Fruit fly (Drosophila melanogaster) whole organism, prepupa: ENCODE measurements around the gene Mal-B1.
A peak's percentile ranks its signal among the peaks of the same experiment; 100 is the strongest.

Experiments used
- CG10631 ChIP-seq: fragments of 200-800 bp; sonication (Bioruptor generic); optimal IDR thresholded peaks from 2 replicates; lab custom pipeline; 2016; ENCODE audit warnings: missing biosample characterization, missing genetic modification characterization
- CG10669 ChIP-seq: fragments of 200-800 bp; sonication (Bioruptor generic); optimal IDR thresholded peaks from 3 replicates; lab custom pipeline; 2018; ENCODE audit warnings: missing biosample characterization, mild to moderate bottlenecking, missing genetic modification characterization, moderate library complexity
- CG11294 ChIP-seq: fragments of 200-800 bp; sonication (Bioruptor generic); IDR thresholded peaks from 2 replicates; pipeline ENCODE4 v1.3.6; 2022; ENCODE audit warnings: missing biosample characterization, missing genetic modification characterization
- CG11762 ChIP-seq: fragments of 200-800 bp; sonication (Bioruptor generic); optimal IDR thresholded peaks from 3 replicates; lab custom pipeline; 2016; ENCODE audit warnings: missing biosample characterization, missing genetic modification characterization; ENCODE audit not compliant: insufficient read depth
- CG11902 ChIP-seq: fragments of 200-800 bp; sonication (Bioruptor generic); optimal IDR thresholded peaks from 3 replicates; lab custom pipeline; 2016; ENCODE audit warnings: missing biosample characterization, missing genetic modification characterization
- CG15336 ChIP-seq: fragments of 200-800 bp; sonication (Bioruptor generic); IDR thresholded peaks from 2 replicates; pipeline ENCODE4 v1.3.6; 2022; ENCODE audit warnings: missing biosample characterization, missing genetic modification characterization
- CG1621 ChIP-seq: fragments of 200-800 bp; sonication (Bioruptor generic); optimal IDR thresholded peaks from 3 replicates; lab custom pipeline; 2018; ENCODE audit warnings: missing biosample characterization, mild to moderate bottlenecking, missing genetic modification characterization
- CG16779 ChIP-seq: fragments of 200-800 bp; sonication (Bioruptor generic); optimal IDR thresholded peaks from 3 replicates; lab custom pipeline; 2017; ENCODE audit warnings: missing biosample characterization, mild to moderate bottlenecking, missing genetic modification characterization
- CG31627 ChIP-seq: fragments of 200-800 bp; sonication (Bioruptor generic); optimal IDR thresholded peaks from 3 replicates; lab custom pipeline; 2016; ENCODE audit warnings: missing biosample characterization, missing genetic modification characterization
- CG32006 ChIP-seq: fragments of 200-800 bp; sonication (Bioruptor generic); optimal IDR thresholded peaks from 3 replicates; lab custom pipeline; 2017; ENCODE audit warnings: missing biosample characterization, mild to moderate bottlenecking, missing genetic modification characterization
- CG34406 ChIP-seq: fragments of 200-800 bp; sonication (Bioruptor generic); optimal IDR thresholded peaks from 3 replicates; lab custom pipeline; 2016; ENCODE audit warnings: missing biosample characterization, missing genetic modification characterization
- CG6163 ChIP-seq: fragments of 200-800 bp; sonication (Bioruptor generic); IDR thresholded peaks from 3 replicates; pipeline ENCODE4 v1.3.6; 2022; ENCODE audit warnings: missing biosample characterization, missing genetic modification characterization
- CG6276 ChIP-seq: fragments of 200-800 bp; sonication (Bioruptor generic); optimal IDR thresholded peaks from 2 replicates; lab custom pipeline; 2017; ENCODE audit warnings: missing biosample characterization, mild to moderate bottlenecking, missing genetic modification characterization
- CG7368 ChIP-seq: fragments of 200-800 bp; sonication (Bioruptor generic); optimal IDR thresholded peaks from 3 replicates; lab custom pipeline; 2016; ENCODE audit warnings: missing biosample characterization, missing genetic modification characterization
- CG8119 ChIP-seq: fragments of 200-800 bp; sonication (Bioruptor generic); IDR thresholded peaks from 3 replicates; pipeline ENCODE4 v1.3.6; 2022; ENCODE audit warnings: missing biosample characterization, missing genetic modification characterization
- CG8319 ChIP-seq: fragments of 200-800 bp; sonication (Bioruptor generic); optimal IDR thresholded peaks from 3 replicates; lab custom pipeline; 2016; ENCODE audit warnings: missing biosample characterization, missing genetic modification characterization
- CG8632 ChIP-seq: fragments of 200-800 bp; sonication (Bioruptor generic); optimal IDR thresholded peaks from 3 replicates; lab custom pipeline; 2016; ENCODE audit warnings: missing biosample characterization, missing genetic modification characterization
- CG9139 ChIP-seq: fragments of 200-800 bp; sonication (Bioruptor generic); optimal IDR thresholded peaks from 3 replicates; lab custom pipeline; 2017; ENCODE audit warnings: missing biosample characterization, mild to moderate bottlenecking, missing genetic modification characterization
- Eip75B ChIP-seq: fragments of 200-800 bp; sonication (Bioruptor generic); optimal IDR thresholded peaks from 3 replicates; lab custom pipeline; 2016; ENCODE audit warnings: missing biosample characterization, missing genetic modification characterization
- Eip93F ChIP-seq: fragments of 200-800 bp; sonication (Bioruptor generic); optimal IDR thresholded peaks from 2 replicates; lab custom pipeline; 2016; ENCODE audit warnings: missing biosample characterization, mild to moderate bottlenecking, missing genetic modification characterization
- Ets21C ChIP-seq: fragments of 200-800 bp; sonication (Bioruptor generic); optimal IDR thresholded peaks from 3 replicates; lab custom pipeline; 2016; ENCODE audit warnings: missing biosample characterization, missing genetic modification characterization
- Gug ChIP-seq: fragments of 200-800 bp; sonication (Bioruptor generic); IDR thresholded peaks from 2 replicates; pipeline ENCODE4 v1.3.6; 2022; ENCODE audit warnings: missing biosample characterization, missing genetic modification characterization
- Hr4 ChIP-seq: fragments of 200-800 bp; sonication (Bioruptor generic); optimal IDR thresholded peaks from 3 replicates; lab custom pipeline; 2016; ENCODE audit warnings: missing biosample characterization, missing genetic modification characterization
- Lpt ChIP-seq: fragments of 200-800 bp; sonication (Bioruptor generic); optimal IDR thresholded peaks from 3 replicates; lab custom pipeline; 2016; ENCODE audit warnings: missing biosample characterization, missing genetic modification characterization
- Met ChIP-seq: fragments of 200-800 bp; sonication (Bioruptor generic); optimal IDR thresholded peaks from 3 replicates; lab custom pipeline; 2016; ENCODE audit warnings: missing biosample characterization, missing genetic modification characterization
- OdsH ChIP-seq: fragments of 200-800 bp; sonication (Bioruptor generic); optimal IDR thresholded peaks from 3 replicates; lab custom pipeline; 2016; ENCODE audit warnings: missing biosample characterization, missing genetic modification characterization
- Smox ChIP-seq: fragments of 200-800 bp; sonication (Bioruptor generic); optimal IDR thresholded peaks from 3 replicates; lab custom pipeline; 2016; ENCODE audit warnings: missing biosample characterization, missing genetic modification characterization
- Sox14 ChIP-seq: fragments of 200-800 bp; sonication (Bioruptor generic); optimal IDR thresholded peaks from 3 replicates; lab custom pipeline; 2016; ENCODE audit warnings: missing biosample characterization, missing genetic modification characterization
- Sox15 ChIP-seq: fragments of 200-800 bp; sonication (Bioruptor generic); optimal IDR thresholded peaks from 3 replicates; lab custom pipeline; 2016; ENCODE audit warnings: missing biosample characterization, missing genetic modification characterization
- achi ChIP-seq: fragments of 200-800 bp; sonication (Bioruptor generic); optimal IDR thresholded peaks from 3 replicates; lab custom pipeline; 2016; ENCODE audit warnings: missing biosample characterization, missing genetic modification characterization
- acj6 ChIP-seq: fragments of 200-800 bp; sonication (Bioruptor generic); optimal IDR thresholded peaks from 3 replicates; lab custom pipeline; 2016; ENCODE audit warnings: missing biosample characterization, missing genetic modification characterization
- cyc ChIP-seq: fragments of 200-800 bp; sonication (Bioruptor generic); optimal IDR thresholded peaks from 3 replicates; lab custom pipeline; 2016; ENCODE audit warnings: missing biosample characterization, missing genetic modification characterization
- dac ChIP-seq: fragments of 200-800 bp; sonication (Bioruptor generic); optimal IDR thresholded peaks from 2 replicates; lab custom pipeline; 2017; ENCODE audit warnings: missing biosample characterization, mild to moderate bottlenecking, missing genetic modification characterization
- dsx ChIP-seq: fragments of 200-800 bp; optimal IDR thresholded peaks from 3 replicates; lab custom pipeline; 2019; ENCODE audit warnings: missing biosample characterization, mild to moderate bottlenecking, missing genetic modification characterization, moderate library complexity; ENCODE audit not compliant: poor library complexity, severe bottlenecking
- eg ChIP-seq: fragments of 200-800 bp; sonication (Bioruptor generic); IDR thresholded peaks from 3 replicates; pipeline ENCODE4 v1.3.6; 2022; ENCODE audit warnings: missing biosample characterization, missing genetic modification characterization
- esn ChIP-seq: fragments of 200-800 bp; sonication (Bioruptor generic); optimal IDR thresholded peaks from 2 replicates; lab custom pipeline; 2016; ENCODE audit warnings: missing biosample characterization, mild to moderate bottlenecking, missing genetic modification characterization, moderate library complexity
- fd59A ChIP-seq: fragments of 200-800 bp; sonication (Bioruptor generic); optimal IDR thresholded peaks from 2 replicates; lab custom pipeline; 2017; ENCODE audit warnings: missing biosample characterization, mild to moderate bottlenecking, missing genetic modification characterization, missing genetic modification reagents
- fd85E ChIP-seq: fragments of 200-800 bp; sonication (Bioruptor generic); optimal IDR thresholded peaks from 3 replicates; lab custom pipeline; 2016; ENCODE audit warnings: missing biosample characterization, missing genetic modification characterization
- lz ChIP-seq: fragments of 200-800 bp; sonication (Bioruptor generic); optimal IDR thresholded peaks from 3 replicates; lab custom pipeline; 2016; ENCODE audit warnings: missing biosample characterization, missing genetic modification characterization
- salr ChIP-seq, 2 experiments: fragments of 200-800 bp; sonication (Bioruptor generic); optimal IDR thresholded peaks; 3 replicates each; lab custom pipeline; 2016 to 2018; ENCODE audit warnings: missing biosample characterization in 2 of 2, missing genetic modification characterization in 2 of 2, mild to moderate bottlenecking in 1 of 2
- spab ChIP-seq: fragments of 200-800 bp; sonication (Bioruptor generic); optimal IDR thresholded peaks from 2 replicates; lab custom pipeline; 2017; ENCODE audit warnings: missing biosample characterization, mild to moderate bottlenecking, missing genetic modification characterization, missing genetic modification reagents
- ss ChIP-seq, 2 experiments: fragments of 200-800 bp; sonication (Bioruptor generic); optimal IDR thresholded peaks; 2 replicates in 1 of 2; 3 replicates in 1 of 2; lab custom pipeline; 2017 to 2018; ENCODE audit warnings: mild to moderate bottlenecking in 2 of 2, missing biosample characterization in 2 of 2, missing genetic modification characterization in 2 of 2, moderate library complexity in 1 of 2
- topi ChIP-seq: fragments of 200-800 bp; sonication (Bioruptor generic); optimal IDR thresholded peaks from 3 replicates; lab custom pipeline; 2016; ENCODE audit warnings: missing biosample characterization, missing genetic modification characterization

The Mal-B1 gene

dm6 chr2L:11807697-11808226 lies 39.3 kb upstream of the Mal-B1 start (continued):
- TF ChIP-seq Met (GFP tag; lab: Kevin White, UChicago) (peak; percentile 13), dsx (GFP tag; lab: Kevin White, UChicago) (peak; percentile 65), salr (GFP tag; optimal IDR thresholded peaks at IDR 0.05; lab: Kevin White, UChicago) (peak in 1 of 2 experiments; percentile 19), Lpt (GFP tag; lab: Kevin White, UChicago) (peak; percentile 64), CG15336 (GFP tag; lab: Robert Waterston, UW) (no peak; the same call in 1 of the 2 replicates), CG16779 (peak; percentile 46), dac (GFP tag; lab: Kevin White, UChicago) (no peak), Sox14 (peak; percentile 65), CG10669 (no peak), CG11762 (no peak), OdsH (GFP tag; lab: Kevin White, UChicago) (no peak), lz (peak; percentile 17), Eip93F (GFP tag; lab: Kevin White, UChicago) (no peak), CG8632 (GFP tag; lab: Kevin White, UChicago) (no peak), CG11294 (GFP tag; lab: Robert Waterston, UW) (no peak), Eip75B (GFP tag; lab: Kevin White, UChicago) (peak; percentile 0), CG31627 (GFP tag; lab: Kevin White, UChicago) (no peak), CG8119 (GFP tag; lab: Robert Waterston, UW) (0 out of 3 replicates have a peak, but pooled peaks have one; percentile 43), CG32006 (GFP tag; lab: Kevin White, UChicago) (no peak)
- TF ChIP-seq, all 60 proteins: peak for 30

- peak; percentile 23 for TF ChIP-seq Smox
- peak; percentile 6 for TF ChIP-seq Hr4 (GFP tag; lab: Kevin White, UChicago)
- peak; percentile 1 for TF ChIP-seq fd59A (GFP tag; lab: Kevin White, UChicago)
- TF ChIP-seq CG32006 (GFP tag; lab: Kevin White, UChicago), result peak; percentile 25
- no peak for TF ChIP-seq ss (GFP tag; optimal IDR thresholded peaks at IDR 0.05; lab: Kevin White, UChicago)
- no peak for TF ChIP-seq cyc (GFP tag; lab: Kevin White, UChicago)
- TF ChIP-seq, all 60 proteins: peak for 4
Observed at dm6 chr2L:11808327-11808701, 38.7 kb upstream of the Mal-B1 start.

- no peak for TF ChIP-seq CG11902
- no peak for TF ChIP-seq CG7368
- TF ChIP-seq CG1621, result peak; percentile 42
- no peak for TF ChIP-seq CG8319 (GFP tag; lab: Kevin White, UChicago)
- TF ChIP-seq CG11294 (GFP tag; lab: Robert Waterston, UW), result no peak
- peak; percentile 4 for TF ChIP-seq cyc (GFP tag; lab: Kevin White, UChicago)
- peak; percentile 17 for TF ChIP-seq dsx (GFP tag; lab: Kevin White, UChicago)
- peak; percentile 8 for TF ChIP-seq Sox14
- TF ChIP-seq CG34406, result no peak
- TF ChIP-seq CG9139 (GFP tag; lab: Kevin White, UChicago), result peak; percentile 29
- TF ChIP-seq Eip75B (GFP tag; lab: Kevin White, UChicago), result no peak
- TF ChIP-seq eg, result peak; percentile 50; the same call in 1 of the 3 replicates
- no peak for TF ChIP-seq Ets21C
- peak; percentile 31 for TF ChIP-seq esn
- TF ChIP-seq achi (GFP tag; lab: Kevin White, UChicago), result no peak
- TF ChIP-seq Smox, result no peak
- no peak for TF ChIP-seq CG10631
- no peak for TF ChIP-seq CG6276 (GFP tag; lab: Kevin White, UChicago)
- TF ChIP-seq Gug (GFP tag; lab: Robert Waterston, UW), result no peak
- TF ChIP-seq dac (GFP tag; lab: Kevin White, UChicago), result no peak
- TF ChIP-seq CG6163 (GFP tag; lab: Robert Waterston, UW), result peak; percentile 58; the same call in 2 of the 3 replicates
- TF ChIP-seq CG31627 (GFP tag; lab: Kevin White, UChicago), result no peak
- TF ChIP-seq spab (GFP tag; lab: Kevin White, UChicago), result no peak
- peak; percentile 47 for TF ChIP-seq Lpt (GFP tag; lab: Kevin White, UChicago)
- no peak; the same call in 2 of the 3 replicates for TF ChIP-seq CG8119 (GFP tag; lab: Robert Waterston, UW)
- TF ChIP-seq Sox15 (GFP tag; lab: Kevin White, UChicago), result no peak
- TF ChIP-seq topi, result no peak
- TF ChIP-seq acj6 (GFP tag; lab: Kevin White, UChicago), result no peak
- TF ChIP-seq salr (GFP tag; optimal IDR thresholded peaks at IDR 0.05; lab: Kevin White, UChicago), result no peak
- TF ChIP-seq CG11762, result no peak
- TF ChIP-seq fd85E (GFP tag; lab: Kevin White, UChicago), result no peak
Observed at dm6 chr2L:11808702-11809583, 38.1 kb upstream of the Mal-B1 start, which contains the start of gene crol. crol (minus strand) TSS chr2L:11809438.
